Worm (Caenorhabditis elegans) whole organism, L4 larva: Measurements from ENCODE around the gene tni-4.
A peak's percentile ranks its signal among the peaks of the same experiment; 100 is the strongest.

Experiments
- F10B5.3 ChIP-seq: sonication (generic microtip); optimal IDR thresholded peaks from 2 replicates; lab custom pipeline; 2016; ENCODE audit warnings: mild to moderate bottlenecking, missing genetic modification characterization, missing compliant biosample characterization
- F49E8.2 ChIP-seq: sonication (generic microtip); optimal IDR thresholded peaks from 2 replicates; lab custom pipeline; 2016; ENCODE audit warnings: missing compliant biosample characterization, mild to moderate bottlenecking, missing genetic modification characterization, borderline replicate concordance
- T26A8.4 ChIP-seq: fragments of 200-800 bp; sonication (Bioruptor generic); IDR thresholded peaks from 2 replicates; pipeline ENCODE4 v1.3.6; 2022; ENCODE audit warnings: missing genetic modification characterization, missing compliant biosample characterization
- Y5F2A.4 ChIP-seq: fragments of 200-800 bp; sonication (Bioruptor generic); optimal IDR thresholded peaks from 2 replicates; lab custom pipeline; 2018; ENCODE audit warnings: mild to moderate bottlenecking, missing genetic modification characterization, missing compliant biosample characterization
- Y75B8A.6 ChIP-seq: fragments of 200-800 bp; sonication (Bioruptor generic); IDR thresholded peaks from 2 replicates; pipeline ENCODE4 v1.3.6; 2022; ENCODE audit warnings: missing genetic modification reagents, missing genetic modification characterization, missing compliant biosample characterization
- ZK337.2 ChIP-seq: fragments of 200-800 bp; sonication (Bioruptor generic); IDR thresholded peaks from 2 replicates; pipeline ENCODE4 v1.3.6; 2022; ENCODE audit warnings: missing genetic modification reagents, missing genetic modification characterization, missing compliant biosample characterization
- ceh-20 ChIP-seq: fragments of 200-800 bp; sonication (Bioruptor generic); IDR thresholded peaks from 2 replicates; pipeline ENCODE4 v1.3.6; 2022; ENCODE audit warnings: missing genetic modification reagents, missing genetic modification characterization, missing compliant biosample characterization
- ceh-28 ChIP-seq: fragments of 150-350 bp; optimal IDR thresholded peaks from 2 replicates; lab custom pipeline; 2014; ENCODE audit warnings: missing biosample characterization, missing genetic modification reagents, missing genetic modification characterization
- ceh-32 ChIP-seq: sonication (generic microtip); optimal IDR thresholded peaks from 2 replicates; lab custom pipeline; 2016; ENCODE audit warnings: mild to moderate bottlenecking, missing genetic modification characterization, missing compliant biosample characterization; ENCODE audit not compliant: poor library complexity
- dmd-6 ChIP-seq: fragments of 200-800 bp; sonication (Bioruptor generic); IDR thresholded peaks from 2 replicates; pipeline ENCODE4 v1.3.6; 2022; ENCODE audit warnings: missing genetic modification reagents, missing genetic modification characterization, missing compliant biosample characterization
- dmd-9 ChIP-seq: fragments of 200-800 bp; sonication (Bioruptor generic); IDR thresholded peaks from 2 replicates; pipeline ENCODE4 v1.3.6; 2022; ENCODE audit warnings: missing genetic modification reagents, missing genetic modification characterization, missing compliant biosample characterization
- dpl-1 ChIP-seq: fragments of 150-350 bp; optimal IDR thresholded peaks from 2 replicates; lab custom pipeline; 2014; ENCODE audit warnings: missing biosample characterization, missing genetic modification reagents, missing genetic modification characterization
- egl-27 ChIP-seq: sonication (generic microtip); optimal IDR thresholded peaks from 3 replicates; lab custom pipeline; 2017; ENCODE audit warnings: missing biosample characterization, missing genetic modification reagents, missing genetic modification characterization
- fkh-10 ChIP-seq: fragments of 150-350 bp; optimal IDR thresholded peaks from 2 replicates; lab custom pipeline; 2014; ENCODE audit warnings: missing biosample characterization, missing genetic modification reagents, missing genetic modification characterization
- hlh-11 ChIP-seq: fragments of 200-800 bp; sonication (Bioruptor generic); optimal IDR thresholded peaks from 2 replicates; lab custom pipeline; 2018; ENCODE audit warnings: mild to moderate bottlenecking, missing genetic modification characterization, missing compliant biosample characterization
- hlh-30 ChIP-seq: sonication (generic microtip); optimal IDR thresholded peaks from 2 replicates; lab custom pipeline; 2017; ENCODE audit warnings: antibody characterized with exemption, mild to moderate bottlenecking, missing genetic modification characterization, missing compliant biosample characterization; ENCODE audit not compliant: insufficient read depth
- lin-1 ChIP-seq: fragments of 200-800 bp; sonication (Bioruptor generic); IDR thresholded peaks from 2 replicates; pipeline ENCODE4 v1.3.6; 2022; ENCODE audit warnings: missing genetic modification reagents, missing genetic modification characterization, missing compliant biosample characterization
- lin-29 ChIP-seq: fragments of 200-800 bp; sonication (Bioruptor generic); IDR thresholded peaks from 2 replicates; pipeline ENCODE4 v1.3.6; 2022; ENCODE audit warnings: missing genetic modification reagents, missing genetic modification characterization, missing compliant biosample characterization
- lin-38 ChIP-seq: fragments of 200-800 bp; sonication (Bioruptor generic); IDR thresholded peaks from 2 replicates; pipeline ENCODE4 v1.3.6; 2022; ENCODE audit warnings: missing genetic modification reagents, missing genetic modification characterization, missing compliant biosample characterization
- lin-39 ChIP-seq: fragments of 150-350 bp; optimal IDR thresholded peaks from 2 replicates; lab custom pipeline; 2014; ENCODE audit warnings: missing biosample characterization, missing genetic modification reagents, missing genetic modification characterization
- lir-3 ChIP-seq: sonication (generic microtip); optimal IDR thresholded peaks from 2 replicates; lab custom pipeline; 2016; ENCODE audit warnings: mild to moderate bottlenecking, missing genetic modification characterization, missing compliant biosample characterization
- lsy-2 ChIP-seq, 2 experiments: fragments of 150-350 bp in 1 of 2; sonication (generic microtip) in 1 of 2; optimal IDR thresholded peaks; 2 replicates each; lab custom pipeline; 2014 to 2017; ENCODE audit warnings: missing biosample characterization in 2 of 2, missing genetic modification characterization in 2 of 2
- madf-5 ChIP-seq, 2 experiments: fragments of 200-800 bp; sonication (Bioruptor generic); IDR thresholded peaks; 2 replicates each; pipeline ENCODE4 v1.3.6; 2022; ENCODE audit warnings: missing compliant biosample characterization in 2 of 2, missing genetic modification characterization in 2 of 2
- mdl-1 ChIP-seq, 2 experiments: fragments of 150-350 bp in 1 of 2; sonication (generic microtip) in 1 of 2; optimal IDR thresholded peaks; 2 replicates each; lab custom pipeline; 2014 to 2017; ENCODE audit warnings: missing biosample characterization in 2 of 2, missing genetic modification characterization in 2 of 2
- mes-2 ChIP-seq: sonication (generic microtip); optimal IDR thresholded peaks from 2 replicates; lab custom pipeline; 2016; ENCODE audit warnings: missing genotype, mild to moderate bottlenecking, missing genetic modification characterization, missing compliant biosample characterization; ENCODE audit not compliant: poor library complexity, severe bottlenecking
- nhr-10 ChIP-seq: fragments of 150-350 bp; optimal IDR thresholded peaks from 2 replicates; lab custom pipeline; 2014; ENCODE audit warnings: missing biosample characterization, missing genetic modification characterization
- nhr-28 ChIP-seq: fragments of 150-350 bp; optimal IDR thresholded peaks from 2 replicates; lab custom pipeline; 2014; ENCODE audit warnings: missing biosample characterization, missing genetic modification characterization
- nhr-41 ChIP-seq: fragments of 200-800 bp; sonication (Bioruptor generic); IDR thresholded peaks from 2 replicates; pipeline ENCODE4 v1.3.6; 2022; ENCODE audit warnings: missing genetic modification reagents, missing genetic modification characterization, missing compliant biosample characterization
- nhr-42 ChIP-seq: fragments of 200-800 bp; sonication (Bioruptor generic); IDR thresholded peaks from 2 replicates; pipeline ENCODE4 v1.3.6; 2022; ENCODE audit warnings: missing genetic modification characterization, missing compliant biosample characterization
- nhr-77 ChIP-seq: fragments of 150-350 bp; optimal IDR thresholded peaks from 2 replicates; lab custom pipeline; 2014; ENCODE audit warnings: missing biosample characterization, missing genetic modification characterization
- php-3 ChIP-seq: fragments of 200-800 bp; sonication (Bioruptor generic); IDR thresholded peaks from 2 replicates; pipeline ENCODE4 v1.3.6; 2022; ENCODE audit warnings: missing genetic modification reagents, missing genetic modification characterization, missing compliant biosample characterization
- rbr-2 ChIP-seq: sonication (generic microtip); optimal IDR thresholded peaks from 2 replicates; lab custom pipeline; 2016; ENCODE audit warnings: missing genotype, missing genetic modification characterization, missing compliant biosample characterization
- skn-1 ChIP-seq: fragments of 150-350 bp; optimal IDR thresholded peaks from 2 replicates; lab custom pipeline; 2014; ENCODE audit warnings: missing biosample characterization, missing genetic modification characterization
- snpc-1.2 ChIP-seq: fragments of 200-800 bp; sonication (Bioruptor generic); IDR thresholded peaks from 2 replicates; pipeline ENCODE4 v1.3.6; 2022; ENCODE audit warnings: missing genetic modification reagents, missing genetic modification characterization, missing compliant biosample characterization
- spr-3 ChIP-seq: fragments of 200-800 bp; sonication (Bioruptor generic); optimal IDR thresholded peaks from 2 replicates; lab custom pipeline; 2018; ENCODE audit warnings: mild to moderate bottlenecking, missing genetic modification characterization, missing compliant biosample characterization
- tag-97 ChIP-seq: fragments of 200-800 bp; sonication (Bioruptor generic); IDR thresholded peaks from 2 replicates; pipeline ENCODE4 v1.3.6; 2022; ENCODE audit warnings: missing genetic modification characterization, missing compliant biosample characterization
- unc-62 ChIP-seq, 3 experiments: fragments of 150-350 bp in 1 of 3; sonication (generic microtip); optimal IDR thresholded peaks in 2 of 3; peaks in 1 of 3; 1 replicate in 1 of 3; 2 replicates in 2 of 3; lab custom pipeline; 2014 to 2017; ENCODE audit warnings: missing biosample characterization in 3 of 3, missing genetic modification characterization in 3 of 3, missing genetic modification reagents in 3 of 3, missing genotype in 1 of 3
- zfp-3 ChIP-seq: fragments of 200-800 bp; sonication (Bioruptor generic); conservative IDR thresholded peaks from 2 replicates; pipeline ENCODE4 v1.3.6; 2022; ENCODE audit warnings: missing genetic modification reagents, missing genetic modification characterization, missing compliant biosample characterization
- zip-11 ChIP-seq: fragments of 200-800 bp; sonication (Bioruptor generic); IDR thresholded peaks from 2 replicates; pipeline ENCODE4 v1.3.6; 2022; ENCODE audit warnings: missing genetic modification characterization, missing compliant biosample characterization
- zip-2 ChIP-seq: fragments of 150-350 bp; optimal IDR thresholded peaks from 2 replicates; lab custom pipeline; 2014; ENCODE audit warnings: missing biosample characterization, missing genetic modification characterization

tni-4 gene

ce11 chrIV:5204573-5204972, at the start of gene tni-4:
Gene tni-4 (plus strand): TSS chrIV:5204591.
- TF ChIP-seq ceh-28 (no peak), Y75B8A.6 (no peak), egl-27 (tag; lab: Kevin White, UChicago) (no peak), unc-62 (GFP tag; optimal IDR thresholded peaks at IDR 0.05 in 1 of 2; lab: Kevin White, UChicago) (peak in 1 of 2 experiments; percentile 92), unc-62 (tag; optimal IDR thresholded peaks at IDR 0.05; lab: Kevin White, UChicago) (no peak), zip-2 (no peak)

- TF ChIP-seq nhr-10 (tag; lab: Kevin White, UChicago) (no peak), ceh-20 (no peak), mdl-1 (tag; optimal IDR thresholded peaks at IDR 0.05; lab: Kevin White, UChicago) (no peak), dmd-6 (GFP tag; lab: Robert Waterston, UW) (no peak), spr-3 (no peak), lin-1 (GFP tag; lab: Robert Waterston, UW) (no peak), nhr-28 (tag; lab: Kevin White, UChicago) (no peak), hlh-11 (no peak), dpl-1 (GFP tag; lab: Kevin White, UChicago) (no peak), lin-39 (no peak), F49E8.2 (tag; lab: Kevin White, UChicago) (no peak), skn-1 (tag; lab: Kevin White, UChicago) (no peak), F10B5.3 (no peak), dmd-9 (GFP tag; lab: Robert Waterston, UW) (no peak), fkh-10 (GFP tag; lab: Kevin White, UChicago) (no peak)
Measured at ce11 chrIV:5157226-5157625, 47.2 kb upstream of the tni-4 start, which contains the start of gene C24D10.49. Gene C24D10.49 (minus strand): TSS chrIV:5157326.

- TF ChIP-seq zip-11 (GFP tag; lab: Robert Waterston, UW) (no peak), ZK337.2 (GFP tag; lab: Robert Waterston, UW) (no peak), hlh-11 (no peak), T26A8.4 (GFP tag; lab: Robert Waterston, UW) (no peak), tag-97 (GFP tag; lab: Robert Waterston, UW) (no peak), zfp-3 (no peak), php-3 (no peak), Y5F2A.4 (GFP tag; lab: Kevin White, UChicago) (no peak), lin-29 (GFP tag; lab: Robert Waterston, UW) (no peak), hlh-30 (tag; lab: Kevin White, UChicago) (peak; percentile 14), nhr-77 (tag; lab: Kevin White, UChicago) (peak; percentile 11), nhr-41 (GFP tag; lab: Robert Waterston, UW) (no peak), ceh-32 (tag; lab: Kevin White, UChicago) (no peak), rbr-2 (tag; lab: Kevin White, UChicago) (peak; percentile 17), nhr-42 (GFP tag; lab: Robert Waterston, UW) (no peak), lin-38 (GFP tag; lab: Robert Waterston, UW) (peak; percentile 91), lir-3 (tag; lab: Kevin White, UChicago) (no peak), mes-2 (tag; lab: Kevin White, UChicago) (peak; percentile 74), lsy-2 (tag; optimal IDR thresholded peaks at IDR 0.05; lab: Kevin White, UChicago) (peak in 1 of 2 experiments; percentile 83), snpc-1.2 (GFP tag; lab: Robert Waterston, UW) (peak; percentile 59; the same call in 1 of the 2 replicates), dpl-1 (GFP tag; lab: Kevin White, UChicago) (peak; percentile 61), madf-5 (GFP tag; IDR thresholded peaks at IDR 0.05; lab: Robert Waterston, UW) (no peak), nhr-28 (tag; lab: Kevin White, UChicago) (no peak)
Measured at ce11 chrIV:5160171-5160570, 44.2 kb upstream of the tni-4 start, which contains the start of the genes C24D10.6 and C24D10.4. Gene C24D10.6 (minus strand): TSS chrIV:5160248. Gene C24D10.4 (plus strand): TSS chrIV:5160522.
